Fruit fly (Drosophila melanogaster) whole organism, embryonic: ENCODE measurements around the gene CG32829.

ENCODE experiments used
- Adf1 ChIP-seq: fragments of 200-800 bp; sonication (Bioruptor generic); IDR thresholded peaks from 2 replicates; pipeline ENCODE4 v1.3.6; 2022; ENCODE audit warnings: missing biosample characterization, missing genetic modification characterization
- CG10147 ChIP-seq: fragments of 200-800 bp; sonication (Bioruptor generic); optimal IDR thresholded peaks from 2 replicates; lab custom pipeline; 2019; ENCODE audit warnings: missing biosample characterization, mild to moderate bottlenecking, missing genetic modification characterization, moderate library complexity
- CG12071 ChIP-seq: fragments of 200-800 bp; sonication (Bioruptor generic); optimal IDR thresholded peaks from 3 replicates; lab custom pipeline; 2018; ENCODE audit warnings: missing biosample characterization, mild to moderate bottlenecking, missing genetic modification characterization
- CG12769 ChIP-seq: fragments of 200-800 bp; sonication (Bioruptor generic); optimal IDR thresholded peaks from 2 replicates; lab custom pipeline; 2019; ENCODE audit warnings: missing biosample characterization, mild to moderate bottlenecking, missing genetic modification characterization, moderate library complexity
- CG13123 ChIP-seq: fragments of 200-800 bp; sonication (Bioruptor generic); optimal IDR thresholded peaks from 2 replicates; lab custom pipeline; 2016; ENCODE audit warnings: missing biosample characterization, missing genetic modification characterization
- CG1602 ChIP-seq: fragments of 200-800 bp; sonication (Bioruptor generic); optimal IDR thresholded peaks from 3 replicates; lab custom pipeline; 2016; ENCODE audit warnings: missing biosample characterization, missing genetic modification characterization
- CG1603 ChIP-seq: fragments of 200-800 bp; sonication (Bioruptor generic); optimal IDR thresholded peaks from 2 replicates; lab custom pipeline; 2019; ENCODE audit warnings: missing biosample characterization, mild to moderate bottlenecking, missing genetic modification characterization, moderate library complexity
- CG16813 ChIP-seq: fragments of 200-800 bp; sonication (Bioruptor generic); IDR thresholded peaks from 3 replicates; pipeline ENCODE4 v1.3.6; 2022; ENCODE audit warnings: missing biosample characterization, missing genetic modification characterization; ENCODE audit not compliant: partially characterized antibody
- CG1792 ChIP-seq: fragments of 200-800 bp; sonication (Bioruptor generic); optimal IDR thresholded peaks from 2 replicates; lab custom pipeline; 2016; ENCODE audit warnings: missing biosample characterization, missing genetic modification characterization
- CG2889 ChIP-seq: fragments of 200-800 bp; sonication (Bioruptor generic); IDR thresholded peaks from 3 replicates; pipeline ENCODE4 v1.3.6; 2022; ENCODE audit warnings: missing biosample characterization, missing genetic modification characterization
- CG3726 ChIP-seq: fragments of 200-800 bp; sonication (Bioruptor generic); IDR thresholded peaks from 3 replicates; pipeline ENCODE4, ENCODE4 v1.3.6; 2022; ENCODE audit warnings: missing biosample characterization, missing genetic modification characterization
- CG4360 ChIP-seq: fragments of 200-800 bp; sonication (Bioruptor generic); IDR thresholded peaks from 2 replicates; pipeline ENCODE4 v1.3.6; 2022; ENCODE audit warnings: missing biosample characterization, missing genetic modification characterization
- CG4617 ChIP-seq: fragments of 200-800 bp; sonication (Bioruptor generic); optimal IDR thresholded peaks from 3 replicates; lab custom pipeline; 2016; ENCODE audit warnings: missing biosample characterization, missing genetic modification characterization, borderline replicate concordance
- CG4820 ChIP-seq: fragments of 200-800 bp; sonication (Bioruptor generic); optimal IDR thresholded peaks from 3 replicates; lab custom pipeline; 2016; ENCODE audit warnings: missing biosample characterization, missing genetic modification characterization
- CG6254 ChIP-seq: fragments of 200-800 bp; sonication (Bioruptor generic); optimal IDR thresholded peaks from 3 replicates; lab custom pipeline; 2017; ENCODE audit warnings: mild to moderate bottlenecking, missing biosample characterization, missing genetic modification reagents, missing genetic modification characterization
- CG7745 ChIP-seq: fragments of 200-800 bp; sonication (Bioruptor generic); optimal IDR thresholded peaks from 2 replicates; lab custom pipeline; 2018; ENCODE audit warnings: missing biosample characterization, mild to moderate bottlenecking, missing genetic modification characterization, moderate library complexity
- CG8359 ChIP-seq: fragments of 200-800 bp; sonication (Bioruptor generic); optimal IDR thresholded peaks from 2 replicates; lab custom pipeline; 2017; ENCODE audit warnings: missing biosample characterization, mild to moderate bottlenecking, missing genetic modification characterization, borderline replicate concordance
- CG9437 ChIP-seq: fragments of 200-800 bp; sonication (Bioruptor generic); optimal IDR thresholded peaks from 2 replicates; lab custom pipeline; 2018; ENCODE audit warnings: missing biosample characterization, mild to moderate bottlenecking, missing genetic modification characterization
- CG9932 ChIP-seq: fragments of 200-800 bp; sonication (Bioruptor generic); IDR thresholded peaks from 2 replicates; pipeline ENCODE4 v1.3.6; 2022; ENCODE audit warnings: missing biosample characterization, missing genetic modification characterization
- Doc2 ChIP-seq: fragments of 200-800 bp; sonication (Bioruptor generic); IDR thresholded peaks from 2 replicates; pipeline ENCODE4 v1.3.6; 2022; ENCODE audit warnings: missing biosample characterization, missing genetic modification characterization
- Ets97D ChIP-seq: fragments of 200-800 bp; sonication (Bioruptor generic); optimal IDR thresholded peaks from 3 replicates; lab custom pipeline; 2016; ENCODE audit warnings: missing biosample characterization, missing genetic modification characterization
- HHEX ChIP-seq: fragments of 200-800 bp; sonication (Bioruptor generic); optimal IDR thresholded peaks from 3 replicates; lab custom pipeline; 2017; ENCODE audit warnings: missing biosample characterization, mild to moderate bottlenecking, missing genetic modification characterization, missing genetic modification reagents
- Nf-YB ChIP-seq: fragments of 200-800 bp; sonication (Bioruptor generic); optimal IDR thresholded peaks from 3 replicates; lab custom pipeline; 2019; ENCODE audit warnings: missing biosample characterization, mild to moderate bottlenecking, missing genetic modification characterization, moderate library complexity
- Oli ChIP-seq: fragments of 200-800 bp; sonication (Bioruptor generic); optimal IDR thresholded peaks from 2 replicates; lab custom pipeline; 2018; ENCODE audit warnings: missing biosample characterization, mild to moderate bottlenecking, missing genetic modification characterization, moderate library complexity
- Spps ChIP-seq: fragments of 200-800 bp; sonication (Bioruptor generic); optimal IDR thresholded peaks from 2 replicates; lab custom pipeline; 2018; ENCODE audit warnings: missing biosample characterization, mild to moderate bottlenecking, missing genetic modification characterization
- Trl ChIP-seq, 3 experiments: fragments of >200 bp in 2 of 3; fragments of 200-800 bp in 1 of 3; sonication (Bioruptor generic) in 1 of 3; optimal IDR thresholded peaks; 2 replicates in 1 of 3; 3 replicates in 2 of 3; lab custom pipeline; 2016 to 2017; ENCODE audit warnings: missing biosample characterization in 1 of 3, missing genetic modification characterization in 1 of 3
- al ChIP-seq: fragments of 200-800 bp; sonication (Bioruptor generic); IDR thresholded peaks from 2 replicates; pipeline ENCODE4 v1.3.6; 2022; ENCODE audit warnings: missing biosample characterization, missing genetic modification characterization
- chn ChIP-seq: fragments of 200-800 bp; sonication (Bioruptor generic); optimal IDR thresholded peaks from 2 replicates; lab custom pipeline; 2016; ENCODE audit warnings: missing biosample characterization, missing genetic modification characterization
- croc ChIP-seq: fragments of 200-800 bp; sonication (Bioruptor generic); conservative IDR thresholded peaks from 3 replicates; pipeline ENCODE4 v1.3.6; 2022; ENCODE audit warnings: missing biosample characterization, missing genetic modification characterization
- crol ChIP-seq: fragments of 200-800 bp; sonication (Bioruptor generic); IDR thresholded peaks from 2 replicates; pipeline ENCODE4 v1.3.6; 2022; ENCODE audit warnings: missing biosample characterization, missing genetic modification characterization
- esg ChIP-seq: fragments of 200-800 bp; sonication (Bioruptor generic); conservative IDR thresholded peaks from 2 replicates; pipeline ENCODE4 v1.3.6; 2022; ENCODE audit warnings: missing biosample characterization, missing genetic modification characterization
- fd3F ChIP-seq: fragments of 200-800 bp; sonication (Bioruptor generic); optimal IDR thresholded peaks from 2 replicates; lab custom pipeline; 2018; ENCODE audit warnings: missing biosample characterization, mild to moderate bottlenecking, missing genetic modification characterization, moderate library complexity
- fd96Cb ChIP-seq: fragments of 200-800 bp; sonication (Bioruptor generic); optimal IDR thresholded peaks from 2 replicates; lab custom pipeline; 2018; ENCODE audit warnings: missing biosample characterization, mild to moderate bottlenecking, missing genetic modification characterization, moderate library complexity
- ftz-f1 ChIP-seq: fragments of 200-800 bp; sonication (Bioruptor generic); optimal IDR thresholded peaks from 2 replicates; lab custom pipeline; 2016; ENCODE audit warnings: missing biosample characterization, missing genetic modification characterization
- gfzf ChIP-seq: fragments of 200-800 bp; sonication (Bioruptor generic); optimal IDR thresholded peaks from 2 replicates; lab custom pipeline; 2016; ENCODE audit warnings: missing biosample characterization, mild to moderate bottlenecking, missing genetic modification characterization, moderate library complexity
- grau ChIP-seq: fragments of 200-800 bp; optimal IDR thresholded peaks from 3 replicates; lab custom pipeline; 2019; ENCODE audit warnings: missing biosample characterization, mild to moderate bottlenecking, missing genetic modification characterization, moderate library complexity
- h ChIP-seq: fragments of >200 bp; optimal IDR thresholded peaks from 2 replicates; lab custom pipeline; 2017
- hkb ChIP-seq, 2 experiments: fragments of 200-800 bp in 1 of 2; fragments of >200 bp in 1 of 2; sonication (Bioruptor generic) in 1 of 2; IDR thresholded peaks in 1 of 2; optimal IDR thresholded peaks in 1 of 2; 2 replicates each; pipeline versions ENCODE4 v1.3.6 to Lab custom; 2017 to 2022; ENCODE audit warnings: missing biosample characterization in 1 of 2, missing genetic modification characterization in 1 of 2
- insv ChIP-seq, 2 experiments: fragments of 200-800 bp; sonication (Bioruptor generic); optimal IDR thresholded peaks; 3 replicates each; lab custom pipeline; 2016 to 2018; ENCODE audit warnings: missing biosample characterization in 2 of 2, missing genetic modification characterization in 2 of 2
- maf-S ChIP-seq: fragments of 200-800 bp; sonication (Bioruptor generic); optimal IDR thresholded peaks from 2 replicates; lab custom pipeline; 2016; ENCODE audit warnings: missing biosample characterization, missing genetic modification characterization
- nerfin-1 ChIP-seq: fragments of 200-800 bp; sonication (Bioruptor generic); optimal IDR thresholded peaks from 3 replicates; lab custom pipeline; 2019; ENCODE audit warnings: missing biosample characterization, mild to moderate bottlenecking, missing genetic modification characterization, moderate library complexity
- nmo ChIP-seq: fragments of 200-800 bp; sonication (Bioruptor generic); optimal IDR thresholded peaks from 2 replicates; lab custom pipeline; 2018; ENCODE audit warnings: missing biosample characterization, mild to moderate bottlenecking, missing genetic modification characterization, moderate library complexity
- repo ChIP-seq: fragments of 200-800 bp; sonication (Bioruptor generic); optimal IDR thresholded peaks from 2 replicates; lab custom pipeline; 2016; ENCODE audit warnings: missing biosample characterization, missing genetic modification characterization
- shn ChIP-seq: fragments of 200-800 bp; sonication (Bioruptor generic); optimal IDR thresholded peaks from 3 replicates; lab custom pipeline; 2016; ENCODE audit warnings: missing biosample characterization, missing genetic modification characterization
- sna ChIP-seq: fragments of 200-800 bp; sonication (Bioruptor generic); IDR thresholded peaks from 2 replicates; pipeline ENCODE4 v1.3.6; 2022; ENCODE audit warnings: missing biosample characterization, missing genetic modification characterization; ENCODE audit not compliant: partially characterized antibody
- sob ChIP-seq: fragments of 200-800 bp; sonication (Bioruptor generic); IDR thresholded peaks from 2 replicates; pipeline ENCODE4 v1.3.6; 2022; ENCODE audit warnings: missing biosample characterization, missing genetic modification characterization
- stwl ChIP-seq: fragments of 200-800 bp; sonication (Bioruptor generic); optimal IDR thresholded peaks from 3 replicates; lab custom pipeline; 2018; ENCODE audit warnings: missing biosample characterization, mild to moderate bottlenecking, missing genetic modification characterization, moderate library complexity
- sug ChIP-seq: fragments of 200-800 bp; optimal IDR thresholded peaks from 2 replicates; lab custom pipeline; 2019; ENCODE audit warnings: missing biosample characterization, mild to moderate bottlenecking, missing genetic modification characterization, moderate library complexity
- tx ChIP-seq: fragments of 200-800 bp; sonication (Bioruptor generic); optimal IDR thresholded peaks from 2 replicates; lab custom pipeline; 2016; ENCODE audit warnings: missing biosample characterization, missing genetic modification characterization
- vnd ChIP-seq: fragments of 200-800 bp; sonication (Bioruptor generic); IDR thresholded peaks from 3 replicates; pipeline ENCODE4 v1.3.6; 2022; ENCODE audit warnings: missing biosample characterization, missing genetic modification characterization; ENCODE audit not compliant: partially characterized antibody
- z ChIP-seq: fragments of 200-800 bp; sonication (Bioruptor generic); IDR thresholded peaks from 3 replicates; pipeline ENCODE4 v1.3.6; 2022; ENCODE audit warnings: missing biosample characterization, missing genetic modification characterization

Gene CG32829

dm6 chr2L:6945088-6945487 is 28.8 kb upstream of the CG32829 start, which contains the start of gene Fgop2:
Gene Fgop2, minus strand, starts transcription at chr2L:6945289.
- TF ChIP-seq croc (no peak), CG1792 (GFP tag; lab: Kevin White, UChicago) (no peak), fd3F (no peak), Spps (tag; lab: Kevin White, UChicago) (no peak), maf-S (GFP tag; lab: Kevin White, UChicago) (no peak), vnd (GFP tag; lab: Robert Waterston, UW) (no peak), CG4820 (GFP tag; lab: Kevin White, UChicago) (no peak), gfzf (peak; percentile 91), CG8359 (GFP tag; lab: Kevin White, UChicago) (no peak), Ets97D (peak; percentile 20), stwl (peak; percentile 83), nmo (GFP tag; lab: Kevin White, UChicago) (peak; percentile 8), chn (GFP tag; lab: Kevin White, UChicago) (no peak), Adf1 (no peak), Nf-YB (no peak), sob (GFP tag; lab: Robert Waterston, UW) (peak; percentile 20; the same call in 1 of the 2 replicates), al (no peak), nerfin-1 (no peak), Trl (optimal IDR thresholded peaks at IDR 0.05; lab: Kevin White, UChicago) (no peak), Trl (GFP tag; optimal IDR thresholded peaks at IDR 0.05; lab: Kevin White, UChicago) (no peak), shn (GFP tag; lab: Kevin White, UChicago) (no peak), sna (GFP tag; lab: Robert Waterston, UW) (no peak), grau (tag; lab: Kevin White, UChicago) (no peak), ftz-f1 (GFP tag; lab: Kevin White, UChicago) (no peak), CG6254 (GFP tag; lab: Kevin White, UChicago) (no peak), repo (GFP tag; lab: Kevin White, UChicago) (no peak), z (no peak), CG12071 (GFP tag; lab: Kevin White, UChicago) (no peak), Oli (tag; lab: Kevin White, UChicago) (no peak), CG9437 (GFP tag; lab: Kevin White, UChicago) (no peak), CG10147 (GFP tag; lab: Kevin White, UChicago) (no peak), CG16813 (GFP tag; lab: Robert Waterston, UW) (no peak), crol (GFP tag; lab: Robert Waterston, UW) (no peak), CG3726 (no peak), CG13123 (GFP tag; lab: Kevin White, UChicago) (no peak), fd96Cb (tag; lab: Kevin White, UChicago) (no peak), CG4360 (GFP tag; lab: Robert Waterston, UW) (no peak), CG12769 (no peak), CG1602 (no peak), Doc2 (GFP tag; lab: Robert Waterston, UW) (no peak), tx (no peak), sug (tag; lab: Kevin White, UChicago) (no peak), CG7745 (tag; lab: Kevin White, UChicago) (no peak), CG9932 (GFP tag; lab: Robert Waterston, UW) (no peak), CG1603 (tag; lab: Kevin White, UChicago) (peak; percentile 51), insv (GFP tag; optimal IDR thresholded peaks at IDR 0.05; lab: Kevin White, UChicago) (no peak), HHEX (GFP tag; lab: Kevin White, UChicago) (no peak), esg (GFP tag; lab: Robert Waterston, UW) (no peak), CG2889 (GFP tag; lab: Robert Waterston, UW) (no peak), hkb (optimal IDR thresholded peaks at IDR 0.05; lab: Kevin White, UChicago) (no peak), hkb (GFP tag; IDR thresholded peaks at IDR 0.05; lab: Robert Waterston, UW) (no peak), CG4617 (GFP tag; lab: Kevin White, UChicago) (peak; percentile 80), h (lab: Kevin White, UChicago) (no peak)
